Worm (Caenorhabditis elegans) whole organism, L4 larva: ENCODE data around the gene F26D11.1.

ENCODE experiments used
- F10B5.3 ChIP-seq: sonication (generic microtip); optimal IDR thresholded peaks from 2 replicates; lab custom pipeline; 2016; ENCODE audit warnings: mild to moderate bottlenecking, missing genetic modification characterization, missing compliant biosample characterization
- F26F4.8 ChIP-seq: fragments of 200-800 bp; sonication (Bioruptor generic); conservative IDR thresholded peaks from 2 replicates; pipeline ENCODE4 v1.3.6; 2022; ENCODE audit warnings: missing genetic modification characterization, missing compliant biosample characterization
- R02D3.7 ChIP-seq: fragments of 150-350 bp; sonication (generic microtip); optimal IDR thresholded peaks from 3 replicates; lab custom pipeline; 2014; ENCODE audit warnings: missing biosample characterization, missing genetic modification characterization
- T20F7.1 ChIP-seq: fragments of 200-800 bp; sonication (Bioruptor generic); optimal IDR thresholded peaks from 2 replicates; lab custom pipeline; 2018; ENCODE audit warnings: mild to moderate bottlenecking, missing genetic modification characterization, missing compliant biosample characterization
- aha-1 ChIP-seq: fragments of 150-350 bp; peaks from one replicate; lab custom pipeline; 2014; ENCODE audit warnings: missing biosample characterization, missing genetic modification characterization
- arid-1 ChIP-seq: fragments of 200-800 bp; sonication (Bioruptor generic); conservative IDR thresholded peaks from 2 replicates; pipeline ENCODE4 v1.3.6; 2022; ENCODE audit warnings: missing genetic modification reagents, missing genetic modification characterization, missing compliant biosample characterization
- ceh-28 ChIP-seq: fragments of 150-350 bp; optimal IDR thresholded peaks from 2 replicates; lab custom pipeline; 2014; ENCODE audit warnings: missing biosample characterization, missing genetic modification reagents, missing genetic modification characterization
- ceh-44 ChIP-seq: fragments of 200-800 bp; sonication (Bioruptor generic); IDR thresholded peaks from 2 replicates; pipeline ENCODE4 v1.3.6; 2022; ENCODE audit warnings: missing genetic modification reagents, missing genetic modification characterization, missing compliant biosample characterization
- ceh-62 ChIP-seq: sonication (generic microtip); optimal IDR thresholded peaks from 2 replicates; lab custom pipeline; 2017; ENCODE audit warnings: missing biosample characterization, missing genetic modification characterization
- ctbp-1 ChIP-seq: fragments of 200-800 bp; sonication (Bioruptor generic); IDR thresholded peaks from 2 replicates; pipeline ENCODE4 v1.3.6; 2022; ENCODE audit warnings: missing genetic modification reagents, missing genetic modification characterization, missing compliant biosample characterization
- dmd-6 ChIP-seq: fragments of 200-800 bp; sonication (Bioruptor generic); IDR thresholded peaks from 2 replicates; pipeline ENCODE4 v1.3.6; 2022; ENCODE audit warnings: missing genetic modification reagents, missing genetic modification characterization, missing compliant biosample characterization
- dmd-8 ChIP-seq: fragments of 200-800 bp; sonication (Bioruptor generic); IDR thresholded peaks from 2 replicates; pipeline ENCODE4 v1.3.6; 2022; ENCODE audit warnings: missing genetic modification characterization, missing compliant biosample characterization
- egl-27 ChIP-seq: sonication (generic microtip); optimal IDR thresholded peaks from 3 replicates; lab custom pipeline; 2017; ENCODE audit warnings: missing biosample characterization, missing genetic modification reagents, missing genetic modification characterization
- egl-43 ChIP-seq: fragments of 200-800 bp; sonication (Bioruptor generic); IDR thresholded peaks from 2 replicates; pipeline ENCODE4 v1.3.6; 2022; ENCODE audit warnings: missing genetic modification reagents, missing genetic modification characterization, missing compliant biosample characterization
- fkh-10 ChIP-seq: fragments of 150-350 bp; optimal IDR thresholded peaks from 2 replicates; lab custom pipeline; 2014; ENCODE audit warnings: missing biosample characterization, missing genetic modification reagents, missing genetic modification characterization
- hlh-11 ChIP-seq: fragments of 200-800 bp; sonication (Bioruptor generic); optimal IDR thresholded peaks from 2 replicates; lab custom pipeline; 2018; ENCODE audit warnings: mild to moderate bottlenecking, missing genetic modification characterization, missing compliant biosample characterization
- hlh-30 ChIP-seq: sonication (generic microtip); optimal IDR thresholded peaks from 2 replicates; lab custom pipeline; 2017; ENCODE audit warnings: antibody characterized with exemption, mild to moderate bottlenecking, missing genetic modification characterization, missing compliant biosample characterization; ENCODE audit not compliant: insufficient read depth
- hmg-1.1 ChIP-seq: fragments of 200-800 bp; sonication (Bioruptor generic); IDR thresholded peaks from 2 replicates; pipeline ENCODE4 v1.3.6; 2022; ENCODE audit warnings: missing genetic modification reagents, missing genetic modification characterization, missing compliant biosample characterization
- jun-1 ChIP-seq: fragments of 150-350 bp; optimal IDR thresholded peaks from 2 replicates; lab custom pipeline; 2014; ENCODE audit warnings: missing biosample characterization, missing genetic modification reagents, missing genetic modification characterization
- lim-7 ChIP-seq: fragments of 200-800 bp; sonication (Bioruptor generic); IDR thresholded peaks from 2 replicates; pipeline ENCODE4 v1.3.6; 2022; ENCODE audit warnings: missing genetic modification characterization, missing compliant biosample characterization
- lin-1 ChIP-seq: fragments of 200-800 bp; sonication (Bioruptor generic); IDR thresholded peaks from 2 replicates; pipeline ENCODE4 v1.3.6; 2022; ENCODE audit warnings: missing genetic modification reagents, missing genetic modification characterization, missing compliant biosample characterization
- lin-15B ChIP-seq: fragments of 150-350 bp; sonication (generic microtip); optimal IDR thresholded peaks from 3 replicates; lab custom pipeline; 2014; ENCODE audit warnings: missing biosample characterization, missing genetic modification characterization
- lin-38 ChIP-seq: fragments of 200-800 bp; sonication (Bioruptor generic); IDR thresholded peaks from 2 replicates; pipeline ENCODE4 v1.3.6; 2022; ENCODE audit warnings: missing genetic modification reagents, missing genetic modification characterization, missing compliant biosample characterization
- lin-39 ChIP-seq: fragments of 150-350 bp; optimal IDR thresholded peaks from 2 replicates; lab custom pipeline; 2014; ENCODE audit warnings: missing biosample characterization, missing genetic modification reagents, missing genetic modification characterization
- mdl-1 ChIP-seq, 2 experiments: fragments of 150-350 bp in 1 of 2; sonication (generic microtip) in 1 of 2; optimal IDR thresholded peaks; 2 replicates each; lab custom pipeline; 2014 to 2017; ENCODE audit warnings: missing biosample characterization in 2 of 2, missing genetic modification characterization in 2 of 2
- mep-1 ChIP-seq: fragments of 150-350 bp; sonication (generic microtip); optimal IDR thresholded peaks from 3 replicates; lab custom pipeline; 2014; ENCODE audit warnings: missing biosample characterization, missing genetic modification characterization
- mes-2 ChIP-seq: sonication (generic microtip); optimal IDR thresholded peaks from 2 replicates; lab custom pipeline; 2016; ENCODE audit warnings: missing genotype, mild to moderate bottlenecking, missing genetic modification characterization, missing compliant biosample characterization; ENCODE audit not compliant: poor library complexity, severe bottlenecking
- mxl-2 ChIP-seq: fragments of 200-800 bp; sonication (Bioruptor generic); conservative IDR thresholded peaks from 2 replicates; pipeline ENCODE4 v1.3.6; 2022; ENCODE audit warnings: missing genetic modification reagents, missing genetic modification characterization, missing compliant biosample characterization
- mxl-3 ChIP-seq: fragments of 200-800 bp; sonication (Bioruptor generic); optimal IDR thresholded peaks from 2 replicates; lab custom pipeline; 2018; ENCODE audit warnings: mild to moderate bottlenecking, missing genetic modification characterization, missing compliant biosample characterization
- nhr-10 ChIP-seq: fragments of 150-350 bp; optimal IDR thresholded peaks from 2 replicates; lab custom pipeline; 2014; ENCODE audit warnings: missing biosample characterization, missing genetic modification characterization
- nhr-111 ChIP-seq: fragments of 200-800 bp; sonication (Bioruptor generic); optimal IDR thresholded peaks from 2 replicates; lab custom pipeline; 2018; ENCODE audit warnings: mild to moderate bottlenecking, missing genetic modification characterization, missing compliant biosample characterization
- nhr-48 ChIP-seq: sonication (generic microtip); optimal IDR thresholded peaks from 2 replicates; lab custom pipeline; 2016; ENCODE audit warnings: mild to moderate bottlenecking, missing genetic modification characterization, missing compliant biosample characterization
- nhr-76 ChIP-seq: fragments of 150-350 bp; optimal IDR thresholded peaks from 2 replicates; lab custom pipeline; 2014; ENCODE audit warnings: missing biosample characterization, missing genetic modification characterization
- php-3 ChIP-seq: fragments of 200-800 bp; sonication (Bioruptor generic); IDR thresholded peaks from 2 replicates; pipeline ENCODE4 v1.3.6; 2022; ENCODE audit warnings: missing genetic modification reagents, missing genetic modification characterization, missing compliant biosample characterization
- pqm-1 ChIP-seq: sonication (generic microtip); optimal IDR thresholded peaks from 2 replicates; lab custom pipeline; 2017; ENCODE audit warnings: missing biosample characterization, missing genetic modification characterization
- sdz-12 ChIP-seq: fragments of 200-800 bp; sonication (Bioruptor generic); optimal IDR thresholded peaks from 2 replicates; lab custom pipeline; 2018; ENCODE audit warnings: mild to moderate bottlenecking, missing genetic modification characterization, missing compliant biosample characterization
- set-16 ChIP-seq: fragments of 200-800 bp; sonication (Bioruptor generic); IDR thresholded peaks from 2 replicates; pipeline ENCODE4 v1.3.6; 2022; ENCODE audit warnings: missing genetic modification reagents, missing genetic modification characterization, missing compliant biosample characterization
- tra-1 ChIP-seq: fragments of 200-800 bp; sonication (Bioruptor generic); IDR thresholded peaks from 2 replicates; pipeline ENCODE4 v1.3.6; 2022; ENCODE audit warnings: missing genetic modification reagents, missing genetic modification characterization, missing compliant biosample characterization
- unc-130 ChIP-seq: sonication (generic microtip); optimal IDR thresholded peaks from 2 replicates; lab custom pipeline; 2016; ENCODE audit warnings: missing genetic modification reagents, missing genetic modification characterization, missing compliant biosample characterization
- unc-62 ChIP-seq, 3 experiments: fragments of 150-350 bp in 1 of 3; sonication (generic microtip); optimal IDR thresholded peaks in 2 of 3; peaks in 1 of 3; 1 replicate in 1 of 3; 2 replicates in 2 of 3; lab custom pipeline; 2014 to 2017; ENCODE audit warnings: missing biosample characterization in 3 of 3, missing genetic modification characterization in 3 of 3, missing genetic modification reagents in 3 of 3, missing genotype in 1 of 3
- vab-7 ChIP-seq: fragments of 200-800 bp; sonication (Bioruptor generic); IDR thresholded peaks from 2 replicates; pipeline ENCODE4 v1.3.6; 2022; ENCODE audit warnings: missing genetic modification reagents, missing genetic modification characterization, missing compliant biosample characterization
- zag-1 ChIP-seq: fragments of 150-350 bp; optimal IDR thresholded peaks from 2 replicates; lab custom pipeline; 2014; ENCODE audit warnings: missing biosample characterization, missing genetic modification characterization
- zfp-2 ChIP-seq: sonication (generic microtip); optimal IDR thresholded peaks from 2 replicates; lab custom pipeline; 2016; ENCODE audit warnings: mild to moderate bottlenecking, missing genetic modification characterization, missing compliant biosample characterization
- zfp-3 ChIP-seq: fragments of 200-800 bp; sonication (Bioruptor generic); conservative IDR thresholded peaks from 2 replicates; pipeline ENCODE4 v1.3.6; 2022; ENCODE audit warnings: missing genetic modification reagents, missing genetic modification characterization, missing compliant biosample characterization
- ztf-11 ChIP-seq: fragments of 150-350 bp; optimal IDR thresholded peaks from 2 replicates; lab custom pipeline; 2014; ENCODE audit warnings: missing biosample characterization, missing genetic modification characterization
- ztf-7 ChIP-seq: fragments of 150-350 bp; optimal IDR thresholded peaks from 2 replicates; lab custom pipeline; 2014; ENCODE audit warnings: missing biosample characterization, missing genetic modification characterization

Gene F26D11.1

DNA sequence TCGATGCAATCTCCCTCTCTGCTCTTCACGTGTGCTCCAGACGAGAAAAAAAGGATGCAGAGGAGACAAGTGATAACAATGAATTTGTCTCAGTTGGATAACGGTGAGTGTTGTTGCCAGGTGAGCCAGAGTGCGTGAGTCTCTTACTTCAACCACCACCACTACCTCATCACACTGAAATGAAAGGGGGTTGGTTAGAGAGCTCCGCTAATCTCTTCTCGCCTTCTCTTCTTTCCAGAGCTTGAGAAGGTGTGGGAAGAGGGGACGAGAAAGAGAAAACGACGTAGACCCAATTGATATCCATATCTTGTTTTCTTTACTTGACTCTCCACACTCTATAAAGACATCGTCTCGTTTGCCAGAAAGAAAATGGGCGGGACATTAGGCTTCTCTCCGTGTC, 10.0 kb upstream of the F26D11.1 start:
- TF ChIP-seq ceh-44 (GFP tag; lab: Robert Waterston, UW) (no peak), tra-1 (GFP tag; lab: Robert Waterston, UW) (no peak), lin-38 (GFP tag; lab: Robert Waterston, UW) (no peak), nhr-10 (tag; lab: Kevin White, UChicago) (no peak), R02D3.7 (tag; lab: Kevin White, UChicago) (no peak), set-16 (GFP tag; lab: Robert Waterston, UW) (no peak), fkh-10 (GFP tag; lab: Kevin White, UChicago) (no peak), aha-1 (tag; lab: Kevin White, UChicago) (peak; percentile 94), unc-62 (GFP tag; optimal IDR thresholded peaks at IDR 0.05 in 1 of 2; lab: Kevin White, UChicago) (peak in 1 of 2 experiments; percentile 86), unc-62 (tag; optimal IDR thresholded peaks at IDR 0.05; lab: Kevin White, UChicago) (no peak), nhr-48 (tag; lab: Kevin White, UChicago) (no peak)

DNA sequence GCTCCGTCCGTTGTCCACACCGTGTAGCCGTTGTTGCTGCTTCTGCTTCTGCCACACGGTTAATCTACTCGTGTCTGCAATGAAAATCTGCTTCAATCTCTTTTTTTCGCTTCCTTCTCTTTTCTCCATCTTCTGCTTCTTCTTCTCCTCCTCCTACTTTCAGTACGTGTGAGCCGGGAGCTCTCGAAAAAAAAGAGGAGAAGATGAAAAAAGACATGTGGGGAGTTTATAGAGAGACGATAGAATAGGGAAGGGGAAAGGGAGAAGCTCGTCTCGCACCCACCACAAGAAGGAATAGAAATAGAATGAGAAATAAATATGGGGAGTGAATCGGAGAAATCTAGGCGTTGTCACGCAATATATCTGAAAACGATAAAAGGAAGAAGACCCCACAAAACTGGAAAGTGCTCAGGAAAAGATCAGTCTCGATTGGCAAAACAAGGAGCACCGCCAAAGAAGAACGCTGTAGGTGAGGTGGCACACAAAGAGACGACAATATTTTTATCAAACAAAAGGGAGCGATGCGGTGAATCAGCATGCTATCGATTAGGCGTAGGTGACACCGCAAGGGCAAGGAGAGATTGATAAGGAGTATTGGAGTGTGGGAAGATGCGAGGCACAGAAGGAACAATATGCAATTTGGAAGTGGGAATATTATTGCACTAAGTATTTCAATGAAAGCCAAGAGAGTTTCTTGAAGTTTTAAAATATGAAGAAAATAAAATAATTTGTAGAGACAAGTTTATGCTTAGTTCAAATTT, 3.5 kb upstream of the F26D11.1 start, which contains the start of gene let-413:
TSS of gene let-413 (minus strand) at position 76 of the 761 bp plus-strand sequence.
- TF ChIP-seq set-16 (GFP tag; lab: Robert Waterston, UW) (no peak), zfp-3 (GFP tag; lab: Robert Waterston, UW) (no peak), lim-7 (no peak), mdl-1 (tag; optimal IDR thresholded peaks at IDR 0.05; lab: Kevin White, UChicago) (no peak), mes-2 (tag; lab: Kevin White, UChicago) (peak; percentile 52), F10B5.3 (tag; lab: Kevin White, UChicago) (no peak), ceh-62 (tag; lab: Kevin White, UChicago) (no peak), pqm-1 (tag; lab: Kevin White, UChicago) (peak; percentile 76), dmd-6 (GFP tag; lab: Robert Waterston, UW) (peak; percentile 28; the same call in 1 of the 2 replicates), unc-130 (no peak), ztf-7 (tag; lab: Kevin White, UChicago) (no peak), zfp-2 (tag; lab: Kevin White, UChicago) (no peak), hlh-11 (peak; percentile 44), lin-1 (GFP tag; lab: Robert Waterston, UW) (no peak), egl-27 (no peak), F26F4.8 (GFP tag; lab: Robert Waterston, UW) (no peak), unc-62 (GFP tag; optimal IDR thresholded peaks at IDR 0.05 in 1 of 2; lab: Kevin White, UChicago) (peak in 1 of 2 experiments; percentile 88), unc-62 (tag; optimal IDR thresholded peaks at IDR 0.05; lab: Kevin White, UChicago) (no peak), jun-1 (tag; lab: Kevin White, UChicago) (no peak), mxl-2 (GFP tag; lab: Robert Waterston, UW) (no peak), nhr-111 (no peak), sdz-12 (GFP tag; lab: Kevin White, UChicago) (no peak), lin-15B (tag; lab: Kevin White, UChicago) (no peak), dmd-8 (GFP tag; lab: Robert Waterston, UW) (no peak), fkh-10 (GFP tag; lab: Kevin White, UChicago) (peak; percentile 16), nhr-76 (tag; lab: Kevin White, UChicago) (no peak), php-3 (GFP tag; lab: Robert Waterston, UW) (no peak), arid-1 (GFP tag; lab: Robert Waterston, UW) (no peak), mep-1 (peak; percentile 20), ceh-28 (tag; lab: Kevin White, UChicago) (no peak), egl-43 (GFP tag; lab: Robert Waterston, UW) (no peak), vab-7 (no peak), hmg-1.1 (GFP tag; lab: Robert Waterston, UW) (no peak), nhr-48 (tag; lab: Kevin White, UChicago) (no peak), ctbp-1 (0 out of 2 replicates have a peak, but pooled peaks have one; percentile 10), ztf-11 (tag; lab: Kevin White, UChicago) (no peak), lin-39 (tag; lab: Kevin White, UChicago) (no peak), zag-1 (tag; lab: Kevin White, UChicago) (no peak), T20F7.1 (GFP tag; lab: Kevin White, UChicago) (no peak), mxl-3 (peak; percentile 37), hlh-30 (tag; lab: Kevin White, UChicago) (peak; percentile 8)
